Fruit fly (Drosophila melanogaster): ENCODE data around the gene CG12213.

- TF ChIP-seq psq (optimal IDR thresholded peaks at IDR 0.05) (no peak), ttk (optimal IDR thresholded peaks at IDR 0.05) (no peak)
These were observed 21.7 kb upstream of the CG12213 start for dm6 chr3R:11989206-11989605.
